Worm (Caenorhabditis elegans): ENCODE data around the gene C18H7.6.

Gene C18H7.6

ce11 chrIV:622989-623388 lies 30.7 kb upstream of the C18H7.6 start:
- TF ChIP-seq nhr-90 (tag; optimal IDR thresholded peaks at IDR 0.05; ENCODE audit: poor library complexity) (no peak), nhr-76 (tag; optimal IDR thresholded peaks at IDR 0.05) (no peak), swsn-7 (tag; optimal IDR thresholded peaks at IDR 0.05) (no peak), jun-1 (tag; optimal IDR thresholded peaks at IDR 0.05) (no peak), F16B12.6 (tag; optimal IDR thresholded peaks at IDR 0.05) (no peak), isw-1 (GFP tag; IDR thresholded peaks at IDR 0.05) (no peak), nhr-12 (tag; optimal IDR thresholded peaks at IDR 0.05) (no peak), hlh-4 (tag; optimal IDR thresholded peaks at IDR 0.05) (no peak), mdl-1 (tag; optimal IDR thresholded peaks at IDR 0.05) (no peak), snu-23 (GFP tag; optimal IDR thresholded peaks at IDR 0.05) (no peak)

ce11 chrIV:620324-620723 lies 28.0 kb upstream of the C18H7.6 start:
- peak; percentile 64 for TF ChIP-seq nhr-19 (GFP tag; conservative IDR thresholded peaks at IDR 0.05)
- TF ChIP-seq unc-86 (tag; optimal IDR thresholded peaks at IDR 0.05), result no peak
- no peak for TF ChIP-seq pag-3 (tag; optimal IDR thresholded peaks at IDR 0.05; ENCODE audit: borderline replicate concordance, insufficient read depth)
- TF ChIP-seq xbp-1 (tag; optimal IDR thresholded peaks at IDR 0.05), result peak; percentile 48
- no peak for TF ChIP-seq ceh-63 (GFP tag; optimal IDR thresholded peaks at IDR 0.05)
- TF ChIP-seq sptf-1 (tag; optimal IDR thresholded peaks at IDR 0.05), result no peak
- TF ChIP-seq zip-4 (GFP tag; optimal IDR thresholded peaks at IDR 0.05), result no peak
- peak; percentile 68 for TF ChIP-seq nhr-47 (tag; optimal IDR thresholded peaks at IDR 0.05)
- no peak for TF ChIP-seq grh-1 (GFP tag; IDR thresholded peaks at IDR 0.05)
- TF ChIP-seq blmp-1 (tag; optimal IDR thresholded peaks at IDR 0.05), result no peak
- TF ChIP-seq mep-1 (tag; optimal IDR thresholded peaks at IDR 0.05), result peak; percentile 4
- peak; percentile 42 for TF ChIP-seq fos-1 (tag; optimal IDR thresholded peaks at IDR 0.05)
- no peak for TF ChIP-seq nhr-11 (tag; optimal IDR thresholded peaks at IDR 0.05)
- no peak for TF ChIP-seq zag-1 (tag; optimal IDR thresholded peaks at IDR 0.05)
- no peak for TF ChIP-seq lir-3 (tag; optimal IDR thresholded peaks at IDR 0.05; ENCODE audit: poor library complexity)
- TF ChIP-seq dsc-1 (tag; optimal IDR thresholded peaks at IDR 0.05), result peak; percentile 48
- TF ChIP-seq lin-13 (GFP tag; optimal IDR thresholded peaks at IDR 0.05), result peak; percentile 36
- TF ChIP-seq hlh-17 (GFP tag; optimal IDR thresholded peaks at IDR 0.05; ENCODE audit: borderline replicate concordance), result no peak
- no peak for TF ChIP-seq mef-2 (tag; optimal IDR thresholded peaks at IDR 0.05)
- peak; percentile 17 for TF ChIP-seq isw-1 (GFP tag; IDR thresholded peaks at IDR 0.05)
- no peak for TF ChIP-seq lin-15B (tag; optimal IDR thresholded peaks at IDR 0.05)
- TF ChIP-seq ceh-8 (GFP tag; optimal IDR thresholded peaks at IDR 0.05), result no peak
- TF ChIP-seq tbx-2 (tag; optimal IDR thresholded peaks at IDR 0.05), result peak; percentile 22
- TF ChIP-seq aly-2 (tag; optimal IDR thresholded peaks at IDR 0.05), result peak; percentile 48
- peak; percentile 33 to 55 for TF ChIP-seq efl-1 (optimal IDR thresholded peaks at IDR 0.05)
- peak; percentile 44 to 96 for TF ChIP-seq efl-1 (GFP tag; optimal IDR thresholded peaks at IDR 0.05 in 1 of 2)
- no peak for TF ChIP-seq ztf-4 (tag; optimal IDR thresholded peaks at IDR 0.05)
- TF ChIP-seq nhr-28 (tag; optimal IDR thresholded peaks at IDR 0.05), result no peak
- no peak for TF ChIP-seq ama-1 (optimal IDR thresholded peaks at IDR 0.05)
- TF ChIP-seq ceh-88 (GFP tag; IDR thresholded peaks at IDR 0.05), result no peak
- TF ChIP-seq nhr-84 (tag; optimal IDR thresholded peaks at IDR 0.05), result no peak
- TF ChIP-seq fkh-10 (GFP tag; optimal IDR thresholded peaks at IDR 0.05), result peak; percentile 32
- peak; percentile 56 for TF ChIP-seq nhr-77 (tag; optimal IDR thresholded peaks at IDR 0.05)
- peak; percentile 51 for TF ChIP-seq jun-1 (tag; optimal IDR thresholded peaks at IDR 0.05)
- no peak for TF ChIP-seq sox-4 (tag; optimal IDR thresholded peaks at IDR 0.05)
- peak; percentile 58 for TF ChIP-seq nhr-85 (tag)
- peak; percentile 66 for TF ChIP-seq nhr-71 (tag; optimal IDR thresholded peaks at IDR 0.05)
- no peak for TF ChIP-seq vab-15 (tag; optimal IDR thresholded peaks at IDR 0.05)
- TF ChIP-seq ces-1 (GFP tag; optimal IDR thresholded peaks at IDR 0.05), result no peak
- TF ChIP-seq ceh-82 (tag; optimal IDR thresholded peaks at IDR 0.05), result peak in 2 of 3 experiments; percentile 10 to 53
- peak; percentile 9 for TF ChIP-seq elt-2 (tag; optimal IDR thresholded peaks at IDR 0.05)
- TF ChIP-seq swsn-7 (tag; optimal IDR thresholded peaks at IDR 0.05), result peak; percentile 56
- no peak for TF ChIP-seq ztf-11 (tag; optimal IDR thresholded peaks at IDR 0.05)
- no peak for TF ChIP-seq pqm-1 (tag; optimal IDR thresholded peaks at IDR 0.05)
- peak; percentile 51 for TF ChIP-seq nhr-20 (tag; optimal IDR thresholded peaks at IDR 0.05)
- no peak for TF ChIP-seq hpl-2 (GFP tag; optimal IDR thresholded peaks at IDR 0.05)

Data from whole organism, L1 larva.